Worm (Caenorhabditis elegans): ENCODE results near the gene Y41C4A.9.

- TF ChIP-seq him-1 (tag; optimal IDR thresholded peaks at IDR 0.05) (no peak), W03F9.2 (tag; optimal IDR thresholded peaks at IDR 0.05) (no peak), dao-5 (tag; optimal IDR thresholded peaks at IDR 0.05) (no peak)
Observed at ce11 chrIII:11698569-11698968, 19.9 kb downstream of the Y41C4A.9 start, which contains the start of gene Y41C4A.7.
